Fruit fly (Drosophila melanogaster): Measurements from ENCODE around the gene side-VII.

side-VII gene

DNA sequence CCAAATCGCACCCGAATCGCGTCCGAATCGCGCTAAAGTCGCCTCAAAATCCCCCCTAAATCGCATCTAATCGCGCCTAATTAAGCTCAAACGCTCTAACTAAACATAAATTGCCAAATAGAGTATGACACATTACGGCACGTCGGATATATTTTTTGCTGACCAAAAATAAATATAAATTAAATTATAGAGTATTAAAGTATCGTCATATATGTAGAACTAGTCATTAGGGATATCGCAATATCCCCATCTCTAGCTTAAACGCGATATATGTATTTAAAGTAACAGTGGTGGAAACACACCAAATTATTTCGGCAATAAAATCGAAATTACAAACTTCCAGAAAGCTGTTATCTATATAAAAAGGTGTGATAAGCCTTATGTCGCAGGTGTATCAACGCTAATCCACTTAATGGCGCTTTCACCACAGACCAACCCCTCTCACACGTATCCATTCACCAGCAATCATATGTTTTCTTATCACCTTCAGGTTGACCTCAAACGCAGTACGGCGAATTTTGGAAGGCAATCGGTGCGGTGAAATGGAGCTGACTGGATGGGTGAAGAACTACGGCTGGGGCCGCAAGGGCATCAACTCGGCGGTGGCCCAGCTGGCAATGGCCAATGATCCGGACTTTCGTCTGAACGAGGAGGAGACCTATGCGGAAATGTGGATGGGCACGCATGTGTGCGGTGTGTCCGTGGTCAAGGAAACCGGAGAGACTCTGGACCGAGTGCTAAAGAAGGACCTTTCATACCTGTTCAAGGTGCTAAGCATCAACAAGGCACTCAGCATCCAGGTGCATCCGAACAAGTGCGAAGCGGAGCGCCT lies 19.8 kb upstream of the side-VII start, which contains the start of gene Mpi:
Gene Mpi, plus strand, starts transcription at position 263 of the 832 bp plus-strand sequence.
- TF ChIP-seq Ets21C (GFP tag; optimal IDR thresholded peaks at IDR 0.05): no peak
- no peak for TF ChIP-seq OdsH (GFP tag; optimal IDR thresholded peaks at IDR 0.05)
- no peak for TF ChIP-seq CG9139 (GFP tag; optimal IDR thresholded peaks at IDR 0.05)
- no peak for TF ChIP-seq achi (GFP tag; optimal IDR thresholded peaks at IDR 0.05)
- no peak for TF ChIP-seq Ets96B (tag; optimal IDR thresholded peaks at IDR 0.05)
- no peak for TF ChIP-seq spab (GFP tag; optimal IDR thresholded peaks at IDR 0.05)
- TF ChIP-seq Hr4 (GFP tag; optimal IDR thresholded peaks at IDR 0.05): no peak
- no peak for TF ChIP-seq CG6792 (GFP tag; optimal IDR thresholded peaks at IDR 0.05)
- TF ChIP-seq dac (GFP tag; optimal IDR thresholded peaks at IDR 0.05): no peak
- no peak for TF ChIP-seq topi (GFP tag; optimal IDR thresholded peaks at IDR 0.05)
- no peak for TF ChIP-seq CG10631 (GFP tag; optimal IDR thresholded peaks at IDR 0.05)
- 0 out of 3 replicates have a peak, but pooled peaks have one; percentile 30 for TF ChIP-seq eg (GFP tag; IDR thresholded peaks at IDR 0.05)
- no peak for TF ChIP-seq Eip78C (GFP tag)
- no peak for TF ChIP-seq acj6 (GFP tag; optimal IDR thresholded peaks at IDR 0.05)
- no peak for TF ChIP-seq net (GFP tag; optimal IDR thresholded peaks at IDR 0.05)
- no peak for TF ChIP-seq pdm3 (GFP tag; optimal IDR thresholded peaks at IDR 0.05)
- TF ChIP-seq Blimp-1 (GFP tag; optimal IDR thresholded peaks at IDR 0.05): no peak
- TF ChIP-seq CG4318 (GFP tag; optimal IDR thresholded peaks at IDR 0.05): no peak
- TF ChIP-seq esn (GFP tag; optimal IDR thresholded peaks at IDR 0.05): peak; percentile 34
- TF ChIP-seq CG8119 (GFP tag; IDR thresholded peaks at IDR 0.05): 0 out of 3 replicates have a peak, but pooled peaks have one; percentile 23
- TF ChIP-seq vri (GFP tag; optimal IDR thresholded peaks at IDR 0.05): no peak
- TF ChIP-seq CG11762 (GFP tag; optimal IDR thresholded peaks at IDR 0.05; ENCODE audit: insufficient read depth): no peak
- TF ChIP-seq CG7368 (GFP tag; optimal IDR thresholded peaks at IDR 0.05): no peak
- TF ChIP-seq CG3032 (tag; optimal IDR thresholded peaks at IDR 0.05): peak; percentile 36
- TF ChIP-seq CG8319 (GFP tag; optimal IDR thresholded peaks at IDR 0.05): no peak
- no peak for TF ChIP-seq Hr39 (GFP tag; optimal IDR thresholded peaks at IDR 0.05)
- no peak for TF ChIP-seq fkh (GFP tag; optimal IDR thresholded peaks at IDR 0.05)
- TF ChIP-seq Lpt (GFP tag; optimal IDR thresholded peaks at IDR 0.05): no peak
- no peak for TF ChIP-seq CG32006 (GFP tag; optimal IDR thresholded peaks at IDR 0.05)
- TF ChIP-seq CG6854 (GFP tag; optimal IDR thresholded peaks at IDR 0.05): no peak
- peak; percentile 98 for TF ChIP-seq svp (GFP tag)
- no peak for TF ChIP-seq CG10669 (GFP tag; optimal IDR thresholded peaks at IDR 0.05)
- no peak for TF ChIP-seq CG34406 (GFP tag; optimal IDR thresholded peaks at IDR 0.05)
- TF ChIP-seq Eip93F (GFP tag; optimal IDR thresholded peaks at IDR 0.05): no peak
- TF ChIP-seq CG3919 (GFP tag; optimal IDR thresholded peaks at IDR 0.05): no peak

dm6 chr3R:9756187-9756586 lies 16.4 kb upstream of the side-VII start, which contains the start of the genes Alg12 and Rpt3R:
TSS of gene Alg12 (plus strand) at chr3R:9756491.
TSS of gene Rpt3R (minus strand) at chr3R:9756510.
- TF ChIP-seq net (GFP tag; optimal IDR thresholded peaks at IDR 0.05): no peak
- no peak for TF ChIP-seq Eip78C (GFP tag)
- no peak for TF ChIP-seq Hr4 (GFP tag; optimal IDR thresholded peaks at IDR 0.05)
- no peak for TF ChIP-seq vri (GFP tag; optimal IDR thresholded peaks at IDR 0.05)
- TF ChIP-seq OdsH (GFP tag; optimal IDR thresholded peaks at IDR 0.05): no peak
- no peak for TF ChIP-seq CG3919 (GFP tag; optimal IDR thresholded peaks at IDR 0.05)
- no peak for TF ChIP-seq Lpt (GFP tag; optimal IDR thresholded peaks at IDR 0.05)
- TF ChIP-seq CG6276 (GFP tag; optimal IDR thresholded peaks at IDR 0.05): no peak
- no peak for TF ChIP-seq Hr38 (GFP tag; optimal IDR thresholded peaks at IDR 0.05)

- TF ChIP-seq CG6163 (GFP tag; IDR thresholded peaks at IDR 0.05): no peak
- no peak for TF ChIP-seq fkh (GFP tag; optimal IDR thresholded peaks at IDR 0.05)
- no peak for TF ChIP-seq Ets96B (tag; optimal IDR thresholded peaks at IDR 0.05)
- no peak for TF ChIP-seq salr (GFP tag; optimal IDR thresholded peaks at IDR 0.05)
- TF ChIP-seq Ets21C (GFP tag; optimal IDR thresholded peaks at IDR 0.05): no peak
- TF ChIP-seq CG34406 (GFP tag; optimal IDR thresholded peaks at IDR 0.05): no peak
- no peak for TF ChIP-seq CG8319 (GFP tag; optimal IDR thresholded peaks at IDR 0.05)
- TF ChIP-seq achi (GFP tag; optimal IDR thresholded peaks at IDR 0.05): no peak
These were observed 14.7 kb upstream of the side-VII start, which contains the start of gene Tti1 for dm6 chr3R:9754487-9754886. TSS of gene Tti1 (minus strand) at chr3R:9754686.
